Fruit fly (Drosophila melanogaster) whole organism: Measurements from ENCODE around the gene Acp32CD.

ENCODE experiments used
- pan ChIP-seq: fragments of >200 bp; optimal IDR thresholded peaks from 2 replicates; lab custom pipeline; 2017
- psq ChIP-seq: fragments of >200 bp; optimal IDR thresholded peaks from 2 replicates; lab custom pipeline; 2017
- usp ChIP-seq: fragments of >200 bp; optimal IDR thresholded peaks from 2 replicates; lab custom pipeline; 2017; ENCODE audit warnings: missing biosample characterization, missing genetic modification characterization, mixed read lengths

- TF ChIP-seq psq (lab: Kevin White, UChicago) (no peak), pan (lab: Kevin White, UChicago) (no peak), usp (GFP tag; lab: Kevin White, UChicago) (no peak)
Measured at dm6 chr2L:11045467-11045914, 30.1 kb downstream of the Acp32CD start.
